Worm (Caenorhabditis elegans): ENCODE measurements around the gene Y57G11C.5.

DNA sequence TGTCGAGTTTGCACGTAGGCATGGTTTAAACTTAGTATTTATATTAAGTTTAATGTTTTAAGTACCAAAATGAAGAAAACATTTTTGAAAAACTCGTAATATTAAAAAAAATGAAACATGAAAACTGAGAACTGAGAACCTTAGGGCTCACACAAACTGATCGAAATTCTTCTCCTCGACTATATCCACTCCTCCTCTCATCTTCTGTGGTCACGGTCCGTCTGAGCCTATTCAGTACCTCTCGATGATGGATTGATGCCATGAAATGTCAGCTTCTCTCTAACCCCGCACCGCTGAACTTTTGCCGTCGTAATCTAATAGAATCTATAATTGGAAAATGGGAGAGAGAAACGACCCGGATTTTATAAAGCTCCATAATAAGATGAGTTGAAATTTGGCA lies 19.2 kb upstream of the Y57G11C.5 start, which contains the start of gene nlp-56:
- TF ChIP-seq unc-39 (tag; optimal IDR thresholded peaks at IDR 0.05), result no peak
- TF ChIP-seq elt-3 (tag; optimal IDR thresholded peaks at IDR 0.05), result no peak
- TF ChIP-seq hlh-1 (tag; optimal IDR thresholded peaks at IDR 0.05), result no peak
- TF ChIP-seq ces-1 (GFP tag; optimal IDR thresholded peaks at IDR 0.05), result peak; percentile 37
- no peak for TF ChIP-seq lsy-2 (tag; optimal IDR thresholded peaks at IDR 0.05)
- no peak for TF ChIP-seq nhr-12 (tag; optimal IDR thresholded peaks at IDR 0.05)
- TF ChIP-seq unc-62 (GFP tag; optimal IDR thresholded peaks at IDR 0.05), result no peak
- TF ChIP-seq nhr-28 (tag; optimal IDR thresholded peaks at IDR 0.05), result no peak
- no peak for TF ChIP-seq ztf-11 (tag; optimal IDR thresholded peaks at IDR 0.05)
